Fruit fly (Drosophila melanogaster) whole organism: ENCODE data around the gene Mtp.

Experiments used
- Dll ChIP-seq: fragments of >200 bp; optimal IDR thresholded peaks from 2 replicates; lab custom pipeline; 2017
- EcR ChIP-seq, 2 experiments: fragments of >200 bp; optimal IDR thresholded peaks; 2 replicates each; lab custom pipeline; 2017; ENCODE audit warnings: missing biosample characterization in 2 of 2, missing genetic modification characterization in 2 of 2, missing genetic modification reagents in 2 of 2
- pan ChIP-seq: fragments of >200 bp; optimal IDR thresholded peaks from 2 replicates; lab custom pipeline; 2017
- psq ChIP-seq: fragments of >200 bp; optimal IDR thresholded peaks from 2 replicates; lab custom pipeline; 2017
- usp ChIP-seq: fragments of >200 bp; optimal IDR thresholded peaks from 2 replicates; lab custom pipeline; 2017; ENCODE audit warnings: missing biosample characterization, missing genetic modification characterization, mixed read lengths

- TF ChIP-seq Dll (lab: Kevin White, UChicago) (no peak), EcR (GFP tag; optimal IDR thresholded peaks at IDR 0.05; lab: Kevin White, UChicago) (no peak), pan (lab: Kevin White, UChicago) (no peak), usp (GFP tag; lab: Kevin White, UChicago) (no peak), psq (lab: Kevin White, UChicago) (no peak)
Measured at dm6 chr2L:20879567-20880141, 43.0 kb downstream of the Mtp start.
